Worm (Caenorhabditis elegans) whole organism, young adult: ENCODE results near the gene srh-149.

Experiments
- B0019.2 ChIP-seq: fragments of 200-800 bp; sonication (Bioruptor generic); conservative IDR thresholded peaks from 2 replicates; pipeline ENCODE4 v1.3.6; 2022; ENCODE audit warnings: missing genetic modification reagents, missing genetic modification characterization, missing compliant biosample characterization
- B0261.1 ChIP-seq: sonication (generic microtip); optimal IDR thresholded peaks from 2 replicates; lab custom pipeline; 2016; ENCODE audit warnings: mild to moderate bottlenecking, missing genetic modification characterization, moderate library complexity, missing compliant biosample characterization
- B0336.3 ChIP-seq: fragments of 200-800 bp; sonication (Bioruptor generic); IDR thresholded peaks from 2 replicates; pipeline ENCODE4 v1.3.6; 2022; ENCODE audit warnings: missing genetic modification characterization, missing compliant biosample characterization
- D2030.7 ChIP-seq: fragments of 200-800 bp; sonication (Bioruptor generic); IDR thresholded peaks from 2 replicates; pipeline ENCODE4 v1.3.6; 2022; ENCODE audit warnings: missing genetic modification reagents, missing genetic modification characterization, missing compliant biosample characterization
- F23B12.7 ChIP-seq: sonication (generic microtip); optimal IDR thresholded peaks from 2 replicates; lab custom pipeline; 2017; ENCODE audit warnings: missing genetic modification characterization, mild to moderate bottlenecking, missing compliant biosample characterization, antibody characterized with exemption, moderate library complexity; ENCODE audit not compliant: insufficient read depth
- F33H1.4 ChIP-seq: fragments of 200-800 bp; sonication (Bioruptor generic); IDR thresholded peaks from 2 replicates; pipeline ENCODE4 v1.3.6; 2022; ENCODE audit warnings: missing genetic modification reagents, missing genetic modification characterization, missing compliant biosample characterization
- F39B2.1 ChIP-seq: fragments of 200-800 bp; sonication (Bioruptor generic); IDR thresholded peaks from 2 replicates; pipeline ENCODE4 v1.3.6; 2022; ENCODE audit warnings: missing genetic modification reagents, missing genetic modification characterization, missing compliant biosample characterization
- F49E8.2 ChIP-seq: sonication (generic microtip); optimal IDR thresholded peaks from 3 replicates; lab custom pipeline; 2017; ENCODE audit warnings: missing genetic modification characterization, mild to moderate bottlenecking, missing compliant biosample characterization, antibody characterized with exemption, moderate library complexity; ENCODE audit not compliant: insufficient read depth
- K11D2.4 ChIP-seq: fragments of 200-800 bp; sonication (Bioruptor generic); IDR thresholded peaks from 2 replicates; pipeline ENCODE4 v1.3.6; 2022; ENCODE audit warnings: missing genetic modification reagents, missing genetic modification characterization, missing compliant biosample characterization
- akir-1 ChIP-seq: fragments of 200-800 bp; sonication (Bioruptor generic); optimal IDR thresholded peaks from 2 replicates; lab custom pipeline; 2018; ENCODE audit warnings: mild to moderate bottlenecking, missing genetic modification characterization, moderate library complexity, missing compliant biosample characterization
- atf-7 ChIP-seq: sonication (generic microtip); optimal IDR thresholded peaks from 2 replicates; lab custom pipeline; 2017; ENCODE audit warnings: mild to moderate bottlenecking, missing genetic modification characterization, missing compliant biosample characterization
- attf-5 ChIP-seq: fragments of 200-800 bp; sonication (Bioruptor generic); optimal IDR thresholded peaks from 2 replicates; lab custom pipeline; 2018; ENCODE audit warnings: mild to moderate bottlenecking, missing genetic modification characterization, missing compliant biosample characterization
- cebp-1 ChIP-seq, 2 experiments: fragments of 200-800 bp in 1 of 2; sonication (Bioruptor generic) in 1 of 2; sonication (generic microtip) in 1 of 2; IDR thresholded peaks in 1 of 2; optimal IDR thresholded peaks in 1 of 2; 2 replicates each; pipeline versions ENCODE4 v1.3.6 to Lab custom; 2017 to 2022; ENCODE audit warnings: missing compliant biosample characterization in 2 of 2, missing genetic modification characterization in 2 of 2, mild to moderate bottlenecking in 1 of 2, missing genetic modification reagents in 1 of 2, moderate library complexity in 1 of 2
- cebp-2 ChIP-seq: fragments of 200-800 bp; sonication (Bioruptor generic); IDR thresholded peaks from 2 replicates; pipeline ENCODE4 v1.3.6; 2022; ENCODE audit warnings: missing genetic modification characterization, missing compliant biosample characterization
- ceh-91 ChIP-seq: fragments of 200-800 bp; sonication (Bioruptor generic); IDR thresholded peaks from 2 replicates; pipeline ENCODE4 v1.3.6; 2022; ENCODE audit warnings: missing genetic modification reagents, missing genetic modification characterization, missing compliant biosample characterization
- chd-7 ChIP-seq: sonication (generic microtip); optimal IDR thresholded peaks from 2 replicates; lab custom pipeline; 2016; ENCODE audit warnings: mild to moderate bottlenecking, missing genetic modification characterization, moderate library complexity, missing compliant biosample characterization
- dox-1 ChIP-seq: fragments of 200-800 bp; sonication (Bioruptor generic); IDR thresholded peaks from 2 replicates; pipeline ENCODE4 v1.3.6; 2022; ENCODE audit warnings: missing genetic modification reagents, missing genetic modification characterization, missing compliant biosample characterization
- dpff-1 ChIP-seq: sonication (generic microtip); optimal IDR thresholded peaks from 2 replicates; lab custom pipeline; 2017; ENCODE audit warnings: mild to moderate bottlenecking, missing genetic modification characterization, missing compliant biosample characterization
- fkh-3 ChIP-seq: sonication (generic microtip); optimal IDR thresholded peaks from 2 replicates; lab custom pipeline; 2016; ENCODE audit warnings: mild to moderate bottlenecking, missing genetic modification characterization, missing compliant biosample characterization
- gei-17 ChIP-seq: fragments of 200-800 bp; sonication (Bioruptor generic); optimal IDR thresholded peaks from 2 replicates; lab custom pipeline; 2018; ENCODE audit warnings: mild to moderate bottlenecking, missing genetic modification characterization, missing compliant biosample characterization
- hmg-1.2 ChIP-seq: fragments of 200-800 bp; sonication (Bioruptor generic); IDR thresholded peaks from 2 replicates; pipeline ENCODE4 v1.3.6; 2022; ENCODE audit warnings: missing genetic modification reagents, missing genetic modification characterization, missing compliant biosample characterization
- hsf-1 ChIP-seq: fragments of 200-800 bp; sonication (Bioruptor generic); IDR thresholded peaks from 2 replicates; pipeline ENCODE4 v1.3.6; 2022; ENCODE audit warnings: missing genetic modification reagents, missing genetic modification characterization, missing compliant biosample characterization
- lin-40 ChIP-seq: sonication (generic microtip); optimal IDR thresholded peaks from 2 replicates; lab custom pipeline; 2016; ENCODE audit warnings: missing genetic modification characterization, mild to moderate bottlenecking, missing compliant biosample characterization, missing genotype, missing genetic modification reagents
- madf-10 ChIP-seq: sonication (generic microtip); optimal IDR thresholded peaks from 2 replicates; lab custom pipeline; 2016; ENCODE audit warnings: mild to moderate bottlenecking, missing genetic modification characterization, missing compliant biosample characterization
- mel-28 ChIP-seq: sonication (generic microtip); optimal IDR thresholded peaks from 2 replicates; lab custom pipeline; 2016; ENCODE audit warnings: borderline replicate concordance, mild to moderate bottlenecking, missing genetic modification characterization, missing compliant biosample characterization
- mes-4 ChIP-seq: sonication (generic microtip); optimal IDR thresholded peaks from 2 replicates; lab custom pipeline; 2016; ENCODE audit warnings: missing genotype, missing genetic modification characterization, missing compliant biosample characterization
- nfya-1 ChIP-seq: sonication (generic microtip); optimal IDR thresholded peaks from 2 replicates; lab custom pipeline; 2017; ENCODE audit warnings: antibody characterized with exemption, missing compliant biosample characterization, missing genetic modification characterization, borderline replicate concordance; ENCODE audit not compliant: insufficient read depth
- nfya-2 ChIP-seq: fragments of 200-800 bp; sonication (Bioruptor generic); IDR thresholded peaks from 2 replicates; pipeline ENCODE4 v1.3.6; 2022; ENCODE audit warnings: missing genetic modification reagents, missing genetic modification characterization, missing compliant biosample characterization
- nfyb-1 ChIP-seq: fragments of 200-800 bp; sonication (Bioruptor generic); IDR thresholded peaks from 2 replicates; pipeline ENCODE4 v1.3.6; 2022; ENCODE audit warnings: missing genetic modification reagents, missing genetic modification characterization, missing compliant biosample characterization
- nhr-179 ChIP-seq: sonication (generic microtip); optimal IDR thresholded peaks from 2 replicates; lab custom pipeline; 2016; ENCODE audit warnings: mild to moderate bottlenecking, missing genetic modification characterization, missing compliant biosample characterization
- nhr-80 ChIP-seq: sonication (generic microtip); optimal IDR thresholded peaks from 2 replicates; lab custom pipeline; 2016; ENCODE audit warnings: missing genetic modification characterization, missing compliant biosample characterization
- nhr-90 ChIP-seq: sonication (generic microtip); optimal IDR thresholded peaks from 2 replicates; lab custom pipeline; 2016; ENCODE audit warnings: missing genotype, mild to moderate bottlenecking, missing genetic modification characterization, missing compliant biosample characterization
- pha-4 ChIP-seq: fragments of 150-350 bp; sonication (generic microtip); optimal IDR thresholded peaks from 2 replicates; lab custom pipeline; 2014; ENCODE audit warnings: missing biosample characterization, missing genetic modification reagents, missing genetic modification characterization
- snpc-4 ChIP-seq, 5 experiments: fragments of 150-350 bp in 1 of 5; sonication (generic microtip) in 4 of 5; optimal IDR thresholded peaks; 2 replicates each; lab custom pipeline; 2014 to 2018; ENCODE audit warnings: missing genetic modification characterization in 5 of 5, missing biosample characterization in 3 of 5, antibody characterized with exemption in 2 of 5, mild to moderate bottlenecking in 2 of 5, missing compliant biosample characterization in 2 of 5, missing genotype in 2 of 5, moderate library complexity in 2 of 5, missing genetic modification reagents in 1 of 5
- somi-1 ChIP-seq: fragments of 200-800 bp; sonication (Bioruptor generic); optimal IDR thresholded peaks from 2 replicates; lab custom pipeline; 2018; ENCODE audit warnings: mild to moderate bottlenecking, missing genetic modification characterization, missing compliant biosample characterization
- tlf-1 ChIP-seq: fragments of 200-800 bp; sonication (Bioruptor generic); optimal IDR thresholded peaks from 2 replicates; lab custom pipeline; 2018; ENCODE audit warnings: mild to moderate bottlenecking, missing genetic modification characterization, missing compliant biosample characterization
- unc-62 ChIP-seq: fragments of 150-350 bp; optimal IDR thresholded peaks from 2 replicates; lab custom pipeline; 2014; ENCODE audit warnings: missing biosample characterization, missing genetic modification reagents, missing genetic modification characterization
- ztf-28 ChIP-seq: fragments of 200-800 bp; sonication (Bioruptor generic); IDR thresholded peaks from 2 replicates; pipeline ENCODE4 v1.3.6; 2022; ENCODE audit warnings: missing genetic modification reagents, missing genetic modification characterization, missing compliant biosample characterization
- ztf-3 ChIP-seq: fragments of 200-800 bp; sonication (Bioruptor generic); optimal IDR thresholded peaks from 2 replicates; lab custom pipeline; 2018; ENCODE audit warnings: mild to moderate bottlenecking, missing genetic modification characterization, missing compliant biosample characterization

Gene srh-149

ce11 chrV:15884698-15885097 lies 43.7 kb upstream of the srh-149 start, which contains the start of gene oac-42:
TSS of gene oac-42 (minus strand) at chrV:15884798.
- TF ChIP-seq madf-10 (tag; lab: Kevin White, UChicago) (no peak), dpff-1 (tag; lab: Kevin White, UChicago) (no peak)

DNA sequence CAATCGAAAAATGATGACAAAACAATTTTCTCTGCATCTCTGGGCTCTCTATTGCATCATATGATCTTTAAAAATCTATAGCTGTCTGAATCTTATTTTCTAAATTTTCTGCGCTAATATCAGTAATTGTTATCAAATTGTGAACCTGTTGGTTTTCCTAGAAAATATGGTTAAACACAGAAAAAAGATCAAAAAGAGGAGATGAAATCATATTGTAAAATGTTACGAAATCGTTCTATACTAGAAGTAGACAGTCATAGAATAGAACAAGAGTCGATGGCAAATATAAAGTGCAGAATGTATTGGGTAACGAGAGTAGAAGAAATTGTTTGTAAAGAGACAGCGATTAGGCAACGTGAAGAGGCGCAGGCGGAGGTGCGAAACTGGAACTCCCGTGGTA lies 39.7 kb upstream of the srh-149 start:
- TF ChIP-seq attf-5 (GFP tag; lab: Kevin White, UChicago) (peak; percentile 77), atf-7 (peak; percentile 73), cebp-1 (GFP tag; IDR thresholded peaks at IDR 0.05; lab: Robert Waterston, UW) (peak; percentile 91), cebp-1 (tag; optimal IDR thresholded peaks at IDR 0.05; lab: Kevin White, UChicago) (peak; percentile 94), snpc-4 (GFP tag; optimal IDR thresholded peaks at IDR 0.05; lab: Kevin White, UChicago) (no peak), snpc-4 (tag; optimal IDR thresholded peaks at IDR 0.05; lab: Kevin White, UChicago) (peak in 1 of 4 experiments; percentile 11), ztf-3 (GFP tag; lab: Kevin White, UChicago) (no peak), K11D2.4 (GFP tag; lab: Robert Waterston, UW) (no peak), dox-1 (GFP tag; lab: Robert Waterston, UW) (0 out of 2 replicates have a peak, but pooled peaks have one; percentile 23), akir-1 (no peak), B0261.1 (tag; lab: Kevin White, UChicago) (no peak), nhr-179 (tag; lab: Kevin White, UChicago) (no peak), F39B2.1 (GFP tag; lab: Robert Waterston, UW) (no peak), B0336.3 (GFP tag; lab: Robert Waterston, UW) (0 out of 2 replicates have a peak, but pooled peaks have one; percentile 35), cebp-2 (no peak), hsf-1 (no peak), hmg-1.2 (GFP tag; lab: Robert Waterston, UW) (peak; percentile 62; the same call in 1 of the 2 replicates), F49E8.2 (tag; lab: Kevin White, UChicago) (no peak), pha-4 (tag; lab: Kevin White, UChicago) (peak; percentile 52), nhr-80 (tag; lab: Kevin White, UChicago) (peak; percentile 70), nfyb-1 (GFP tag; lab: Robert Waterston, UW) (peak; percentile 60; the same call in 1 of the 2 replicates)

DNA sequence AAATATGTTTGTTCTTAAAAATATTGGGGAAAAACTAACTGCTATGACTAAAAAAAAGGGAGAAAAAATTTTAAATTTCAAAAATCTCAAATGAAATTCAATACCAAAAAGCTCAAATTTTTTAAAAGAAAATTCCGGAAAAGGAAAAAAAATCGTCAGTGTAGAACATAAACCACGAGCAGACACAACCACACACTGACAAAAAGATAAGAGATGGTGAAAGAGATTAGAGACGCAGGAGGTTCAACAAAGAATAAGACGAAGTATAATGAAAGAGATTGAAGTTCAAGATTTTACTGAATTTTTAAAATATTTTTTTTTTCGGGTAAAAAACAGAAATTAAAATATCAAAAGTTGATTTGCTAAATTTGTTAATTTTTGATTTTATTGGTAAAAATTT lies 39.0 kb upstream of the srh-149 start:
- TF ChIP-seq tlf-1 (GFP tag; lab: Kevin White, UChicago), result no peak
- TF ChIP-seq chd-7, result no peak
- no peak for TF ChIP-seq unc-62 (GFP tag; lab: Kevin White, UChicago)
- TF ChIP-seq ztf-28, result no peak
- TF ChIP-seq lin-40, result no peak
- TF ChIP-seq nfya-1 (tag; lab: Kevin White, UChicago), result no peak
- TF ChIP-seq nhr-90, result no peak
- no peak for TF ChIP-seq B0019.2 (GFP tag; lab: Robert Waterston, UW)
- TF ChIP-seq gei-17 (GFP tag; lab: Kevin White, UChicago), result no peak
- no peak for TF ChIP-seq F33H1.4 (GFP tag; lab: Robert Waterston, UW)
- no peak for TF ChIP-seq mes-4
- TF ChIP-seq ceh-91, result no peak
- no peak for TF ChIP-seq ztf-3 (GFP tag; lab: Kevin White, UChicago)
- no peak for TF ChIP-seq hmg-1.2 (GFP tag; lab: Robert Waterston, UW)
- TF ChIP-seq mel-28, result no peak
- no peak for TF ChIP-seq fkh-3 (tag; lab: Kevin White, UChicago)
- TF ChIP-seq F23B12.7 (tag; lab: Kevin White, UChicago), result no peak
- TF ChIP-seq D2030.7 (GFP tag; lab: Robert Waterston, UW), result no peak
- no peak for TF ChIP-seq nfya-2 (GFP tag; lab: Robert Waterston, UW)
- TF ChIP-seq somi-1 (GFP tag; lab: Kevin White, UChicago), result no peak
